Worm (Caenorhabditis elegans): Measurements from ENCODE around the gene dach-1.

dach-1 gene

DNA sequence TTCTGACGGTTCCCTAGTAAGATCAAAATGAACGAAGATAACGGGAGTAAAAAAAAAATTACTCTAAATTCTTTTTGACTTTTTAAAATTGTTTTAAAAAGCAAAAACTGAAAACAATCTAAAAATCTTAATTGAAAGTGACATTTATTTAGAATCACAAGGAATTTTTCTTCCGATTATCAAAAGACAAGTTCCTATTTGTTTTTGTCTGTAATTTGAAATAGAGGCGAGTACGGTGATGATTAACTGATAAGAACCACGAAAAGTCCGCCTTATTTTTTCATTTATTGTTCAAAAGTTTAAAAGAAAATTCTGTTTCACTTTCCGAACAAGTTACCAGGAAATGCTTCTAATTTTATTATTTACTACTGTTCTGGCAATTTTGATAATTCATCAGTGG, at the start of gene dach-1:
Gene dach-1 (plus strand): TSS at position 301 of the 400 bp plus-strand sequence.
- TF ChIP-seq fos-1 (tag; optimal IDR thresholded peaks at IDR 0.05): no peak
- TF ChIP-seq nhr-12 (tag; optimal IDR thresholded peaks at IDR 0.05): no peak
- TF ChIP-seq nhr-25 (tag; optimal IDR thresholded peaks at IDR 0.05): no peak
- TF ChIP-seq nhr-10 (tag; optimal IDR thresholded peaks at IDR 0.05): no peak
- no peak for TF ChIP-seq sma-3 (GFP tag; optimal IDR thresholded peaks at IDR 0.05)
- no peak for TF ChIP-seq lsy-2 (tag; optimal IDR thresholded peaks at IDR 0.05)
- no peak for TF ChIP-seq lin-11 (tag; optimal IDR thresholded peaks at IDR 0.05)
- TF ChIP-seq ZK546.5 (tag; optimal IDR thresholded peaks at IDR 0.05): no peak
- TF ChIP-seq Y55F3AM.14 (GFP tag; optimal IDR thresholded peaks at IDR 0.05): no peak
- no peak for TF ChIP-seq skn-1 (tag; optimal IDR thresholded peaks at IDR 0.05)
- TF ChIP-seq zag-1 (tag; optimal IDR thresholded peaks at IDR 0.05): no peak
- no peak for TF ChIP-seq C34F6.9 (tag; optimal IDR thresholded peaks at IDR 0.05)
- no peak for TF ChIP-seq egl-27 (tag; optimal IDR thresholded peaks at IDR 0.05)

DNA sequence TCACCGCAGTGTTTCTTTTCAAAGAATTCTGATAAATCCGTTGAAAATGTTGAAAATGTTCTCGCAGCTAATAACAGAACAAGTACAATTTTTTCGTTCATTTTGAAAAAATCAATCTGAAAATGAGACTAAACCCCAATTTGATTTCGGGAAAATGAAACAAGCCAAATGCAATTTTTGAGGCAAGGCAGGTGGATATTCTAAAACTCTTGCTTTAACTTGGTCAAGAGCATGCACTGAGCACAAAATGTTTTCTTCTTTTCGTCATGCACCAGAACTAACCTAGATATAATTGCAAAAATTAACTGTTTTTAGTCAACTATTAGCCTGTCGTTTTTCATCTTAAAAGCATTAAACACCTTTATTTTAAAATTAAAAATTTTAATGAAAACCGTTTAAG, 49.7 kb upstream of the dach-1 start, which contains the start of gene irld-22:
Gene irld-22 (minus strand): TSS at position 101 of the 400 bp plus-strand sequence.
- TF ChIP-seq Y55F3AM.14 (GFP tag; optimal IDR thresholded peaks at IDR 0.05) (no peak), nhr-11 (tag; optimal IDR thresholded peaks at IDR 0.05) (no peak), egl-27 (tag; optimal IDR thresholded peaks at IDR 0.05) (no peak), mbf-1 (tag; optimal IDR thresholded peaks at IDR 0.05) (no peak), ztf-4 (tag; optimal IDR thresholded peaks at IDR 0.05) (no peak), unc-62 (GFP tag; optimal IDR thresholded peaks at IDR 0.05) (no peak), peb-1 (tag; optimal IDR thresholded peaks at IDR 0.05) (no peak), C34F6.9 (tag; optimal IDR thresholded peaks at IDR 0.05) (no peak), nhr-12 (tag; optimal IDR thresholded peaks at IDR 0.05) (no peak), aly-2 (tag; optimal IDR thresholded peaks at IDR 0.05) (no peak), mdl-1 (tag; optimal IDR thresholded peaks at IDR 0.05) (no peak), ZK546.5 (tag; optimal IDR thresholded peaks at IDR 0.05) (no peak)

DNA sequence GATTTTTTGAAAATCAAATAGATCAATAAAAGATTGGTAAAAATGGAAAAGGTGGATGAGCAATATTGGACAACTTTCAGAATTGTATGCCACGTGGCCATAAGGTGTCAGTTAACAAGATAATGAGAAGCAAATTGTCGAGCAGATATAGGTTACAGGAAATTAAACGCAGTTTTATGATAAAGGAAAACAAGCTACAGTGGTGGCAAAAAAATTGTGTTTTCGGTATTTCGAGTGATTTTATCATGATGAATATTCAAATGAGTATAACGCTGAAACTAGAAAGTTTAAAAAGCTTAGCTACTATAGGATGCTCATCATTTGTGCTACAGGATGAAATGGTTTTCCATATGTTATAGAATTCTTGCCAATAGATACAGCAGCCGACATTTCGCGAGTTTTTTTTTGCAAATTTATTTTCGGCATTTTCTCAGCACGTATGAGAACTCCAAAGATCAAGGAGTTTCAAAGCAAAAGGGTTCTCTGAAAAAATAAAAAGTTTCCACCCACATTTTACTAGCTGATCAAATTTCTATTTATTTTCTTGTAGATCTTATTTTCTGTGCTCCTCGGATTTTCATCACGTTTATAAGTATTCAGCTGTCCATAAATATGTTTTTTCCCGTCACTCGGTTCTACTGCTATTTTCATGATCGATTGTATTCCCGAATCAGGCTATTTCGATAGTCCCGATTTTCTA, 47.2 kb upstream of the dach-1 start, which contains the start of the genes str-229 and srh-190:
Gene str-229 (minus strand): TSS at position 101 of the 700 bp plus-strand sequence.
Gene srh-190 (plus strand): TSS at position 650 of the 700 bp plus-strand sequence.
- TF ChIP-seq snpc-4 (tag; optimal IDR thresholded peaks at IDR 0.05) (no peak), blmp-1 (tag; optimal IDR thresholded peaks at IDR 0.05; ENCODE audit: insufficient read depth) (no peak), ceh-82 (tag; optimal IDR thresholded peaks at IDR 0.05) (no peak), nhr-10 (tag; optimal IDR thresholded peaks at IDR 0.05) (no peak), fos-1 (tag; optimal IDR thresholded peaks at IDR 0.05) (no peak)

DNA sequence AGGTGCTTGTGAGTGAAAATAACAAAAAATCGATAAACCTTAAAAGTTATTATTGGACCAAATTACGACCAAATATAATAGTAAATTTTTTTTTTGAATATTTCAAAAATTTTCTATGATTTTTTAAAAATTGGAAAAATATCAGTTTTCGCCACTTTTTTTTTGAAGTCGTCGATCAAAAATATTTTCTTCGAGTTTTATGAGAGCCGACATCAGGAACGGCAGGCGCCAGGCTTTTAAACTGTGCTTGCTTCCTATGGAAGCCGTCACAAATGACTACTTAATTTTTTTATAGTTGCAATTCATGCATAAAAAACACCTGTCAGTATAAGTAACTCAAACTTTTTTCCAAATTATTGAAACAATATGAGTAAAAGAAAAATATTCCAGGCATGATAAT, 46.4 kb upstream of the dach-1 start:
- TF ChIP-seq ZK546.5 (tag; optimal IDR thresholded peaks at IDR 0.05) (no peak), Y55F3AM.14 (GFP tag; optimal IDR thresholded peaks at IDR 0.05) (no peak), skn-1 (tag; optimal IDR thresholded peaks at IDR 0.05) (no peak), nhr-10 (tag; optimal IDR thresholded peaks at IDR 0.05) (no peak), zag-1 (tag; optimal IDR thresholded peaks at IDR 0.05) (no peak), mbf-1 (tag; optimal IDR thresholded peaks at IDR 0.05) (no peak), nhr-23 (tag; optimal IDR thresholded peaks at IDR 0.05) (no peak), egl-27 (tag; optimal IDR thresholded peaks at IDR 0.05) (no peak), lin-11 (tag; optimal IDR thresholded peaks at IDR 0.05) (no peak)

DNA sequence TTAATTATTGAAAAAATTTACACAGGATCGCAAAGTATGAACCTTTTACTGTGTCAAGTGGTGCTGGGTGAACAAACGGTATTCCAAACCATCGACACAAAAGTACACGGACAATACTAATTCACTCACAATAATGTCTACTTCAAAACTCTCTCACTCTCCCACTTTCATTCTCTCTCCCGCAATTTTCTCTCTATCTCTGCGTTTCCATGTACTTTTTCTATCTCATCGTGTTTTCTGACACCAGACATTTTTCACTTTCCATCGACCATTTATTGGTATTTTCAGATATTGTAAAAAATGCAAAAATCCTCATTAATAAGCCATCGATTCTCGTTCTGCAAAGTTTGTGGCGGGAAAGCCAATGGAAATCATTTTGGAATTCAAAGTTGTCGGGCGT, 44.0 kb upstream of the dach-1 start, which contains the start of gene nhr-156:
Gene nhr-156 (plus strand): TSS at position 266 of the 400 bp plus-strand sequence.
- peak; percentile 2 for TF ChIP-seq gmeb-1 (tag; optimal IDR thresholded peaks at IDR 0.05)
- no peak for TF ChIP-seq nhr-10 (tag; optimal IDR thresholded peaks at IDR 0.05)
- no peak for TF ChIP-seq zag-1 (tag; optimal IDR thresholded peaks at IDR 0.05)
- no peak for TF ChIP-seq lin-39 (tag; optimal IDR thresholded peaks at IDR 0.05)
- peak; percentile 6 for TF ChIP-seq nhr-129 (tag; optimal IDR thresholded peaks at IDR 0.05)
- peak; percentile 9 for TF ChIP-seq blmp-1 (tag; optimal IDR thresholded peaks at IDR 0.05; ENCODE audit: insufficient read depth)

DNA sequence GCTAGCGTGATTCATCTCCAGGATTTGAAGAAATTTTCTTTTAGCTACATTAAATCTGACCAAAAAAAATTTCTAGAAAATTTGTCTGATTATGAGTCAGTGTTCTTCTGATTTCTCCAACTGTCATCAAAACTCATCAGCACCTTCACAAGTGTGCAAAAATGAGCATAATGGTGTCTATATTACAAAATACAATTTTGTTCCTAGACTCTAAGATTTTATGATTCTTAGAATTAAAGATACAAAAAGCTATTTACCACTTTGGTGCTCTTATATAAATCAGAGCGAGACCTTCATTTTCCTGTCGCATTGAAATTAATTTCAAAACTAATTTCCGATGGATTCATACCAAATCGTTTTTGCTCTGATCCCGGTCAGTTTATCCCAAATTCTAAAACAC, 37.4 kb upstream of the dach-1 start, which contains the start of gene srx-68:
Gene srx-68 (plus strand): TSS at position 301 of the 400 bp plus-strand sequence.
- no peak for TF ChIP-seq ztf-1 (GFP tag; conservative IDR thresholded peaks at IDR 0.05)
- TF ChIP-seq egl-27 (tag; optimal IDR thresholded peaks at IDR 0.05): no peak
- no peak for TF ChIP-seq Y55F3AM.14 (GFP tag; optimal IDR thresholded peaks at IDR 0.05)
- no peak for TF ChIP-seq R02D3.7 (tag; optimal IDR thresholded peaks at IDR 0.05)
- no peak for TF ChIP-seq nhr-21 (tag; optimal IDR thresholded peaks at IDR 0.05)
- TF ChIP-seq C34F6.9 (tag; optimal IDR thresholded peaks at IDR 0.05): no peak
- no peak for TF ChIP-seq zag-1 (tag; optimal IDR thresholded peaks at IDR 0.05)
- no peak for TF ChIP-seq ceh-16 (tag; optimal IDR thresholded peaks at IDR 0.05)
